Fruit fly (Drosophila melanogaster) whole organism, embryonic: Measurements from ENCODE around the gene CG14230.

Source experiments
- Antp ChIP-seq: fragments of 200-800 bp; sonication (Bioruptor generic); optimal IDR thresholded peaks from 3 replicates; lab custom pipeline; 2016; ENCODE audit warnings: missing biosample characterization, missing genetic modification characterization
- B-H1 ChIP-seq: fragments of 200-800 bp; sonication (Bioruptor generic); IDR thresholded peaks from 3 replicates; pipeline ENCODE4 v1.3.6; 2022; ENCODE audit warnings: missing biosample characterization, missing genetic modification characterization
- CG10543 ChIP-seq: fragments of 200-800 bp; sonication (Bioruptor generic); optimal IDR thresholded peaks from 3 replicates; lab custom pipeline; 2017; ENCODE audit warnings: missing biosample characterization, mild to moderate bottlenecking, missing genetic modification characterization, moderate library complexity
- CG11398 ChIP-seq: fragments of 200-800 bp; sonication (Bioruptor generic); optimal IDR thresholded peaks from 2 replicates; lab custom pipeline; 2016; ENCODE audit warnings: missing biosample characterization, missing genetic modification characterization
- CG13894 ChIP-seq: fragments of 200-800 bp; sonication (Bioruptor generic); optimal IDR thresholded peaks from 3 replicates; lab custom pipeline; 2018; ENCODE audit warnings: missing biosample characterization, mild to moderate bottlenecking, missing genetic modification characterization, moderate library complexity
- CG14965 ChIP-seq: fragments of 200-800 bp; sonication (Bioruptor generic); optimal IDR thresholded peaks from 2 replicates; lab custom pipeline; 2016; ENCODE audit warnings: missing biosample characterization, missing genetic modification characterization, borderline replicate concordance
- CG17612 ChIP-seq: fragments of 200-800 bp; sonication (Bioruptor generic); IDR thresholded peaks from 2 replicates; pipeline ENCODE4 v1.3.6; 2022; ENCODE audit warnings: missing biosample characterization, missing genetic modification characterization
- CG17912 ChIP-seq: fragments of 200-800 bp; sonication (Bioruptor generic); optimal IDR thresholded peaks from 2 replicates; lab custom pipeline; 2018; ENCODE audit warnings: missing biosample characterization, mild to moderate bottlenecking, missing genetic modification characterization
- CG18011 ChIP-seq: fragments of 200-800 bp; sonication (Bioruptor generic); optimal IDR thresholded peaks from 2 replicates; lab custom pipeline; 2017; ENCODE audit warnings: missing biosample characterization, missing genetic modification characterization, mild to moderate bottlenecking, moderate library complexity, missing genotype
- CG18262 ChIP-seq: fragments of 200-800 bp; optimal IDR thresholded peaks from 3 replicates; lab custom pipeline; 2019; ENCODE audit warnings: missing biosample characterization, mild to moderate bottlenecking, missing genetic modification characterization, moderate library complexity
- CG32772 ChIP-seq: fragments of 200-800 bp; sonication (Bioruptor generic); IDR thresholded peaks from 2 replicates; pipeline ENCODE4 v1.3.6; 2022; ENCODE audit warnings: missing biosample characterization, missing genetic modification characterization
- CG3995 ChIP-seq: fragments of 200-800 bp; sonication (Bioruptor generic); optimal IDR thresholded peaks from 3 replicates; lab custom pipeline; 2016; ENCODE audit warnings: missing biosample characterization, missing genetic modification characterization
- CG42726 ChIP-seq: fragments of 200-800 bp; sonication (Bioruptor generic); IDR thresholded peaks from 2 replicates; pipeline ENCODE4 v1.3.6; 2022; ENCODE audit warnings: missing biosample characterization, missing genetic modification characterization; ENCODE audit not compliant: partially characterized antibody
- CG6175 ChIP-seq: fragments of 200-800 bp; sonication (Bioruptor generic); IDR thresholded peaks from 3 replicates; pipeline ENCODE4 v1.3.6; 2022; ENCODE audit warnings: missing biosample characterization, missing genetic modification characterization
- CG6791 ChIP-seq: fragments of 200-800 bp; sonication (Bioruptor generic); IDR thresholded peaks from 3 replicates; pipeline ENCODE4 v1.3.6; 2022; ENCODE audit warnings: missing biosample characterization, missing genetic modification characterization; ENCODE audit not compliant: partially characterized antibody
- CG7963 ChIP-seq: fragments of 200-800 bp; sonication (Bioruptor generic); IDR thresholded peaks from 3 replicates; pipeline ENCODE4 v1.3.6; 2022; ENCODE audit warnings: missing biosample characterization, missing genetic modification characterization; ENCODE audit not compliant: partially characterized antibody
- CG8281 ChIP-seq: fragments of 200-800 bp; sonication (Bioruptor generic); optimal IDR thresholded peaks from 2 replicates; lab custom pipeline; 2018; ENCODE audit warnings: missing biosample characterization, mild to moderate bottlenecking, missing genetic modification characterization, moderate library complexity
- CG8924 ChIP-seq: fragments of 200-800 bp; optimal IDR thresholded peaks from 3 replicates; lab custom pipeline; 2019; ENCODE audit warnings: missing biosample characterization, mild to moderate bottlenecking, missing genetic modification characterization, moderate library complexity
- CG9797 ChIP-seq: fragments of 200-800 bp; sonication (Bioruptor generic); optimal IDR thresholded peaks from 3 replicates; lab custom pipeline; 2018; ENCODE audit warnings: missing biosample characterization, mild to moderate bottlenecking, missing genetic modification characterization
- Camta ChIP-seq: fragments of 200-800 bp; sonication (Bioruptor generic); optimal IDR thresholded peaks from 2 replicates; lab custom pipeline; 2016; ENCODE audit warnings: missing biosample characterization, missing genetic modification characterization
- CkIIα-i1 ChIP-seq: fragments of 200-800 bp; sonication (Bioruptor generic); IDR thresholded peaks from 2 replicates; pipeline ENCODE4 v1.3.6; 2022; ENCODE audit warnings: missing biosample characterization, missing genetic modification characterization
- CrebB ChIP-seq: fragments of 200-800 bp; sonication (Bioruptor generic); optimal IDR thresholded peaks from 3 replicates; lab custom pipeline; 2018; ENCODE audit warnings: missing biosample characterization, mild to moderate bottlenecking, missing genetic modification characterization
- Ets97D ChIP-seq: fragments of 200-800 bp; sonication (Bioruptor generic); optimal IDR thresholded peaks from 3 replicates; lab custom pipeline; 2016; ENCODE audit warnings: missing biosample characterization, missing genetic modification characterization
- HLH4C ChIP-seq: fragments of 200-800 bp; sonication (Bioruptor generic); IDR thresholded peaks from 3 replicates; pipeline ENCODE4 v1.3.6; 2022; ENCODE audit warnings: missing biosample characterization, missing genetic modification characterization; ENCODE audit not compliant: partially characterized antibody
- HmgZ ChIP-seq: fragments of 200-800 bp; sonication (Bioruptor generic); optimal IDR thresholded peaks from 2 replicates; lab custom pipeline; 2018; ENCODE audit warnings: missing biosample characterization, mild to moderate bottlenecking, missing genetic modification characterization
- Hr51 ChIP-seq, 2 experiments: fragments of 200-800 bp; sonication (Bioruptor generic); optimal IDR thresholded peaks; 2 replicates in 1 of 2; 3 replicates in 1 of 2; lab custom pipeline; 2016 to 2018; ENCODE audit warnings: missing biosample characterization in 2 of 2, missing genetic modification characterization in 2 of 2, mild to moderate bottlenecking in 1 of 2, moderate library complexity in 1 of 2
- Lim3 ChIP-seq: fragments of 200-800 bp; sonication (Bioruptor generic); IDR thresholded peaks from 2 replicates; pipeline ENCODE4 v1.3.6; 2022; ENCODE audit warnings: missing biosample characterization, missing genetic modification characterization
- Meics ChIP-seq: fragments of 200-800 bp; sonication (Bioruptor generic); optimal IDR thresholded peaks from 2 replicates; lab custom pipeline; 2017; ENCODE audit warnings: missing biosample characterization, mild to moderate bottlenecking, missing genetic modification characterization
- Mes4 ChIP-seq: fragments of 200-800 bp; sonication (Bioruptor generic); optimal IDR thresholded peaks from 2 replicates; lab custom pipeline; 2016; ENCODE audit warnings: missing biosample characterization, missing genetic modification characterization
- Pdp1 ChIP-seq, 2 experiments: fragments of 200-800 bp; sonication (Bioruptor generic); optimal IDR thresholded peaks; 3 replicates each; lab custom pipeline; 2016; ENCODE audit warnings: missing biosample characterization in 2 of 2, missing genetic modification characterization in 2 of 2, mild to moderate bottlenecking in 1 of 2, moderate library complexity in 1 of 2
- Xbp1 ChIP-seq: fragments of 200-800 bp; sonication (Bioruptor generic); optimal IDR thresholded peaks from 3 replicates; lab custom pipeline; 2016; ENCODE audit warnings: missing biosample characterization, mild to moderate bottlenecking, missing genetic modification characterization
- ap ChIP-seq: fragments of 200-800 bp; sonication (Bioruptor generic); IDR thresholded peaks from 2 replicates; pipeline ENCODE4 v1.3.6; 2022; ENCODE audit warnings: missing biosample characterization, missing genetic modification characterization
- bcd ChIP-seq: fragments of 200-800 bp; sonication (Bioruptor generic); optimal IDR thresholded peaks from 2 replicates; lab custom pipeline; 2017; ENCODE audit warnings: missing biosample characterization, mild to moderate bottlenecking, missing genetic modification characterization
- btn ChIP-seq: fragments of 200-800 bp; sonication (Bioruptor generic); optimal IDR thresholded peaks from 2 replicates; lab custom pipeline; 2016; ENCODE audit warnings: missing biosample characterization, missing genetic modification characterization
- chn ChIP-seq: fragments of 200-800 bp; sonication (Bioruptor generic); optimal IDR thresholded peaks from 2 replicates; lab custom pipeline; 2016; ENCODE audit warnings: missing biosample characterization, missing genetic modification characterization
- dm ChIP-seq: fragments of 200-800 bp; sonication (Bioruptor generic); optimal IDR thresholded peaks from 3 replicates; lab custom pipeline; 2016; ENCODE audit warnings: missing biosample characterization, missing genetic modification characterization
- en ChIP-seq: fragments of 200-800 bp; sonication (Bioruptor generic); optimal IDR thresholded peaks from 2 replicates; lab custom pipeline; 2016; ENCODE audit warnings: missing biosample characterization, missing genetic modification characterization
- fd3F ChIP-seq: fragments of 200-800 bp; sonication (Bioruptor generic); optimal IDR thresholded peaks from 2 replicates; lab custom pipeline; 2018; ENCODE audit warnings: missing biosample characterization, mild to moderate bottlenecking, missing genetic modification characterization, moderate library complexity
- grau ChIP-seq: fragments of 200-800 bp; optimal IDR thresholded peaks from 3 replicates; lab custom pipeline; 2019; ENCODE audit warnings: missing biosample characterization, mild to moderate bottlenecking, missing genetic modification characterization, moderate library complexity
- her ChIP-seq: fragments of 200-800 bp; sonication (Bioruptor generic); optimal IDR thresholded peaks from 2 replicates; lab custom pipeline; 2016; ENCODE audit warnings: missing biosample characterization, missing genetic modification characterization
- ind ChIP-seq: fragments of 200-800 bp; sonication (Bioruptor generic); optimal IDR thresholded peaks from 3 replicates; lab custom pipeline; 2016; ENCODE audit warnings: missing biosample characterization, missing genetic modification characterization
- lab ChIP-seq: fragments of 200-800 bp; sonication (Bioruptor generic); optimal IDR thresholded peaks from 3 replicates; lab custom pipeline; 2017; ENCODE audit warnings: missing biosample characterization, missing genetic modification characterization, mild to moderate bottlenecking, moderate library complexity, missing genetic modification reagents
- lmd ChIP-seq: fragments of 200-800 bp; sonication (Bioruptor generic); IDR thresholded peaks from 2 replicates; pipeline ENCODE4 v1.3.6; 2022; ENCODE audit warnings: missing biosample characterization, missing genetic modification characterization
- ranshi ChIP-seq: fragments of 200-800 bp; sonication (Bioruptor generic); IDR thresholded peaks from 2 replicates; pipeline ENCODE4 v1.3.6; 2022; ENCODE audit warnings: missing biosample characterization, missing genetic modification characterization
- run ChIP-seq: fragments of 200-800 bp; sonication (Bioruptor generic); optimal IDR thresholded peaks from 3 replicates; lab custom pipeline; 2018; ENCODE audit warnings: missing biosample characterization, mild to moderate bottlenecking, missing genetic modification characterization
- trh ChIP-seq: fragments of 200-800 bp; sonication (Bioruptor generic); optimal IDR thresholded peaks from 2 replicates; lab custom pipeline; 2016; ENCODE audit warnings: missing biosample characterization, missing genetic modification characterization
- tx ChIP-seq: fragments of 200-800 bp; sonication (Bioruptor generic); optimal IDR thresholded peaks from 2 replicates; lab custom pipeline; 2016; ENCODE audit warnings: missing biosample characterization, missing genetic modification characterization
- unpg ChIP-seq: fragments of 200-800 bp; sonication (Bioruptor generic); optimal IDR thresholded peaks from 3 replicates; lab custom pipeline; 2018; ENCODE audit warnings: missing biosample characterization, mild to moderate bottlenecking, missing genetic modification characterization, moderate library complexity
- wor ChIP-seq: fragments of 200-800 bp; sonication (Bioruptor generic); IDR thresholded peaks from 2 replicates; pipeline ENCODE4 v1.3.6; 2022; ENCODE audit warnings: missing biosample characterization, missing genetic modification characterization
- zen2 ChIP-seq: fragments of 200-800 bp; sonication (Bioruptor generic); IDR thresholded peaks from 3 replicates; pipeline ENCODE4 v1.3.6; 2022; ENCODE audit warnings: missing biosample characterization, missing genetic modification characterization; ENCODE audit not compliant: partially characterized antibody
- zfh2 ChIP-seq: fragments of 200-800 bp; sonication (Bioruptor generic); optimal IDR thresholded peaks from 2 replicates; lab custom pipeline; 2016; ENCODE audit warnings: missing biosample characterization, missing genetic modification characterization

Gene CG14230

dm6 chrX:19696845-19697244, 7.1 kb upstream of the CG14230 start, which contains the start of gene Cdc42 (continued):
- TF ChIP-seq Hr51 (GFP tag; optimal IDR thresholded peaks at IDR 0.05; lab: Kevin White, UChicago), result no peak
- no peak for TF ChIP-seq CG18262 (tag; lab: Kevin White, UChicago)
- no peak for TF ChIP-seq lab (GFP tag; lab: Kevin White, UChicago)
- no peak for TF ChIP-seq CG14965 (GFP tag; lab: Kevin White, UChicago)
- TF ChIP-seq HLH4C, result 0 out of 3 replicates have a peak, but pooled peaks have one; percentile 34
- TF ChIP-seq CG17912 (GFP tag; lab: Kevin White, UChicago), result no peak
- no peak for TF ChIP-seq CG6175 (GFP tag; lab: Robert Waterston, UW)
- no peak for TF ChIP-seq Meics
- no peak for TF ChIP-seq tx (GFP tag; lab: Kevin White, UChicago)
- no peak for TF ChIP-seq run (tag; lab: Kevin White, UChicago)
- no peak for TF ChIP-seq Xbp1
- TF ChIP-seq CG11398 (GFP tag; lab: Kevin White, UChicago), result no peak
- no peak for TF ChIP-seq her (GFP tag; lab: Kevin White, UChicago)
- TF ChIP-seq wor (GFP tag; lab: Robert Waterston, UW), result no peak
- TF ChIP-seq CG8281 (tag; lab: Kevin White, UChicago), result no peak
- 0 out of 2 replicates have a peak, but pooled peaks have one; percentile 20 for TF ChIP-seq CG42726
- no peak for TF ChIP-seq ind
- no peak for TF ChIP-seq en (GFP tag; lab: Kevin White, UChicago)
- no peak for TF ChIP-seq bcd (GFP tag; lab: Kevin White, UChicago)
- peak; percentile 42; the same call in 2 of the 3 replicates for TF ChIP-seq CG6791 (GFP tag; lab: Robert Waterston, UW)
- TF ChIP-seq CG9797 (GFP tag; lab: Kevin White, UChicago), result peak; percentile 20
- no peak for TF ChIP-seq Camta (GFP tag; lab: Kevin White, UChicago)
- no peak for TF ChIP-seq CG10543 (GFP tag; lab: Kevin White, UChicago)
- no peak for TF ChIP-seq trh (GFP tag; lab: Kevin White, UChicago)
- no peak for TF ChIP-seq CG7963
- peak; percentile 23 for TF ChIP-seq Ets97D (GFP tag; lab: Kevin White, UChicago)
- TF ChIP-seq CkIIα-i1 (GFP tag; lab: Robert Waterston, UW), result no peak
- peak; percentile 92 for TF ChIP-seq CG3995 (GFP tag; lab: Kevin White, UChicago)
- no peak for TF ChIP-seq zen2 (GFP tag; lab: Robert Waterston, UW)
- no peak for TF ChIP-seq CrebB (tag; lab: Kevin White, UChicago)
- no peak for TF ChIP-seq grau (tag; lab: Kevin White, UChicago)
- TF ChIP-seq btn, result no peak
- TF ChIP-seq dm (GFP tag; lab: Kevin White, UChicago), result no peak
- peak; percentile 6 for TF ChIP-seq zfh2
- TF ChIP-seq unpg (GFP tag; lab: Kevin White, UChicago), result no peak
- no peak for TF ChIP-seq Antp (GFP tag; lab: Kevin White, UChicago)
- no peak for TF ChIP-seq Mes4 (GFP tag; lab: Kevin White, UChicago)
- TF ChIP-seq CG17612, result no peak
- TF ChIP-seq HmgZ (tag; lab: Kevin White, UChicago), result no peak
- TF ChIP-seq Lim3 (GFP tag; lab: Robert Waterston, UW), result no peak
- no peak for TF ChIP-seq CG8924
- TF ChIP-seq chn (GFP tag; lab: Kevin White, UChicago), result no peak
- no peak for TF ChIP-seq ranshi
- no peak for TF ChIP-seq B-H1 (GFP tag; lab: Robert Waterston, UW)
- TF ChIP-seq CG32772 (GFP tag; lab: Robert Waterston, UW), result no peak
- no peak for TF ChIP-seq fd3F
- TF ChIP-seq CG18011 (GFP tag; lab: Kevin White, UChicago), result no peak
- TF ChIP-seq lmd (GFP tag; lab: Robert Waterston, UW), result no peak
- peak; percentile 61 for TF ChIP-seq CG13894 (tag; lab: Kevin White, UChicago)
- no peak for TF ChIP-seq ap
- peak in 1 of 2 experiments; percentile 6 for TF ChIP-seq Pdp1 (GFP tag; optimal IDR thresholded peaks at IDR 0.05; lab: Kevin White, UChicago)
